Worm (Caenorhabditis elegans) whole organism, L1 larva: ENCODE data around the gene sphr-1.

Experiments
- C16A3.4 ChIP-seq: fragments of 150-350 bp; optimal IDR thresholded peaks from 2 replicates; lab custom pipeline; 2014; ENCODE audit warnings: missing biosample characterization, missing genetic modification characterization
- alr-1 ChIP-seq: fragments of 200-800 bp; sonication (Bioruptor generic); optimal IDR thresholded peaks from 2 replicates; lab custom pipeline; 2018; ENCODE audit warnings: borderline replicate concordance, mild to moderate bottlenecking, missing genetic modification characterization, missing compliant biosample characterization
- aly-2 ChIP-seq: fragments of 150-350 bp; optimal IDR thresholded peaks from 2 replicates; lab custom pipeline; 2014; ENCODE audit warnings: missing biosample characterization, missing genetic modification characterization
- ceh-82 ChIP-seq, 3 experiments: fragments of 150-350 bp in 1 of 3; sonication (generic microtip) in 2 of 3; optimal IDR thresholded peaks; 2 replicates each; lab custom pipeline; 2014 to 2017; ENCODE audit warnings: missing biosample characterization in 3 of 3, missing genetic modification characterization in 3 of 3
- ceh-90 ChIP-seq: sonication (generic microtip); optimal IDR thresholded peaks from 2 replicates; lab custom pipeline; 2016; ENCODE audit warnings: missing genetic modification characterization, missing compliant biosample characterization
- ces-1 ChIP-seq: fragments of 150-350 bp; optimal IDR thresholded peaks from 2 replicates; lab custom pipeline; 2014; ENCODE audit warnings: missing biosample characterization, missing genetic modification reagents, missing genetic modification characterization
- dpl-1 ChIP-seq, 3 experiments: fragments of 150-350 bp in 2 of 3; sonication (generic microtip) in 1 of 3; optimal IDR thresholded peaks; 2 replicates each; lab custom pipeline; 2014 to 2017; ENCODE audit warnings: missing biosample characterization in 3 of 3, missing genetic modification characterization in 3 of 3, missing genetic modification reagents in 3 of 3
- egl-27 ChIP-seq, 2 experiments: fragments of 150-350 bp in 1 of 2; sonication (generic microtip); optimal IDR thresholded peaks; 3 replicates each; lab custom pipeline; 2017 to 2018; ENCODE audit warnings: missing biosample characterization in 2 of 2, missing genetic modification characterization in 2 of 2, missing genetic modification reagents in 2 of 2
- elt-3 ChIP-seq, 6 experiments: fragments of 150-350 bp in 1 of 6; sonication (generic microtip); optimal IDR thresholded peaks; 2 replicates each; lab custom pipeline; 2017 to 2018; ENCODE audit warnings: missing biosample characterization in 6 of 6, missing genetic modification characterization in 6 of 6, inconsistent platforms in 1 of 6
- fkh-4 ChIP-seq: sonication (generic microtip); optimal IDR thresholded peaks from 2 replicates; lab custom pipeline; 2016; ENCODE audit warnings: missing compliant biosample characterization, missing genetic modification characterization, borderline replicate concordance
- fkh-8 ChIP-seq: sonication (generic microtip); optimal IDR thresholded peaks from 2 replicates; lab custom pipeline; 2016; ENCODE audit warnings: mild to moderate bottlenecking, missing genetic modification characterization, missing compliant biosample characterization
- fos-1 ChIP-seq: fragments of 150-350 bp; optimal IDR thresholded peaks from 2 replicates; lab custom pipeline; 2014; ENCODE audit warnings: missing biosample characterization, missing genetic modification characterization
- grh-1 ChIP-seq: fragments of 200-800 bp; sonication (Bioruptor generic); IDR thresholded peaks from 2 replicates; pipeline ENCODE4 v1.3.6; 2022; ENCODE audit warnings: missing genetic modification reagents, missing genetic modification characterization, missing compliant biosample characterization
- isw-1 ChIP-seq: fragments of 200-800 bp; sonication (Bioruptor generic); IDR thresholded peaks from 2 replicates; pipeline ENCODE4 v1.3.6; 2022; ENCODE audit warnings: missing genetic modification characterization, missing compliant biosample characterization
- lin-14 ChIP-seq: fragments of 200-800 bp; sonication (Bioruptor generic); optimal IDR thresholded peaks from 2 replicates; lab custom pipeline; 2018; ENCODE audit warnings: mild to moderate bottlenecking, missing genetic modification characterization, moderate library complexity, missing compliant biosample characterization
- lin-35 ChIP-seq, 2 experiments: fragments of 150-350 bp; optimal IDR thresholded peaks; 2 replicates each; lab custom pipeline; 2014; ENCODE audit warnings: missing biosample characterization in 2 of 2, missing genetic modification characterization in 2 of 2, missing genetic modification reagents in 2 of 2
- mab-9 ChIP-seq: fragments of 200-800 bp; sonication (Bioruptor generic); IDR thresholded peaks from 2 replicates; pipeline ENCODE4 v1.3.6; 2022; ENCODE audit warnings: missing genetic modification reagents, missing genetic modification characterization, missing compliant biosample characterization
- mef-2 ChIP-seq: fragments of 150-350 bp; optimal IDR thresholded peaks from 2 replicates; lab custom pipeline; 2014; ENCODE audit warnings: missing biosample characterization, missing genetic modification characterization
- nhr-19 ChIP-seq: fragments of 200-800 bp; sonication (Bioruptor generic); conservative IDR thresholded peaks from 2 replicates; pipeline ENCODE4 v1.3.6; 2022; ENCODE audit warnings: missing genetic modification characterization, missing compliant biosample characterization
- nhr-20 ChIP-seq: sonication (generic microtip); optimal IDR thresholded peaks from 2 replicates; lab custom pipeline; 2016; ENCODE audit warnings: mild to moderate bottlenecking, missing genetic modification characterization, missing compliant biosample characterization
- nhr-47 ChIP-seq: sonication (generic microtip); optimal IDR thresholded peaks from 2 replicates; lab custom pipeline; 2016; ENCODE audit warnings: mild to moderate bottlenecking, missing genetic modification characterization, moderate library complexity, missing compliant biosample characterization
- nhr-71 ChIP-seq: sonication (generic microtip); optimal IDR thresholded peaks from 2 replicates; lab custom pipeline; 2016; ENCODE audit warnings: mild to moderate bottlenecking, missing genetic modification characterization, moderate library complexity, missing compliant biosample characterization
- nhr-76 ChIP-seq: sonication (generic microtip); optimal IDR thresholded peaks from 2 replicates; lab custom pipeline; 2017; ENCODE audit warnings: missing biosample characterization, missing genetic modification characterization
- nhr-85 ChIP-seq: sonication (generic microtip); peaks from one replicate; lab custom pipeline; 2016; ENCODE audit warnings: missing genetic modification characterization, inconsistent platforms, missing compliant biosample characterization
- nhr-90 ChIP-seq: sonication (generic microtip); optimal IDR thresholded peaks from 2 replicates; lab custom pipeline; 2016; ENCODE audit warnings: mild to moderate bottlenecking, missing genetic modification characterization, missing compliant biosample characterization; ENCODE audit not compliant: poor library complexity
- snu-23 ChIP-seq: sonication (generic microtip); optimal IDR thresholded peaks from 2 replicates; lab custom pipeline; 2016; ENCODE audit warnings: missing genetic modification characterization, missing compliant biosample characterization
- sox-4 ChIP-seq: sonication (generic microtip); optimal IDR thresholded peaks from 2 replicates; lab custom pipeline; 2016; ENCODE audit warnings: missing genetic modification characterization, missing compliant biosample characterization
- sptf-1 ChIP-seq: fragments of 150-350 bp; optimal IDR thresholded peaks from 2 replicates; lab custom pipeline; 2014; ENCODE audit warnings: missing biosample characterization, missing genetic modification characterization
- swsn-7 ChIP-seq: sonication (generic microtip); optimal IDR thresholded peaks from 2 replicates; lab custom pipeline; 2016; ENCODE audit warnings: missing genetic modification characterization, missing compliant biosample characterization
- tbx-2 ChIP-seq: sonication (generic microtip); optimal IDR thresholded peaks from 2 replicates; lab custom pipeline; 2016; ENCODE audit warnings: missing genetic modification characterization, missing compliant biosample characterization
- unc-30 ChIP-seq: sonication (generic microtip); optimal IDR thresholded peaks from 2 replicates; lab custom pipeline; 2017; ENCODE audit warnings: missing biosample characterization, missing genetic modification characterization
- unc-98 ChIP-seq: fragments of 200-800 bp; sonication (Bioruptor generic); IDR thresholded peaks from 2 replicates; pipeline ENCODE4 v1.3.6; 2022; ENCODE audit warnings: missing genetic modification characterization, missing compliant biosample characterization
- vab-15 ChIP-seq: sonication (generic microtip); optimal IDR thresholded peaks from 2 replicates; lab custom pipeline; 2017; ENCODE audit warnings: missing genotype, mild to moderate bottlenecking, missing genetic modification characterization, missing compliant biosample characterization
- ztf-11 ChIP-seq, 2 experiments: sonication (generic microtip); optimal IDR thresholded peaks; 2 replicates each; lab custom pipeline; 2016 to 2017; ENCODE audit warnings: missing genetic modification characterization in 2 of 2, missing biosample characterization in 1 of 2, missing compliant biosample characterization in 1 of 2

Gene sphr-1

ce11 chrV:9152339-9152738 is 39.1 kb upstream of the sphr-1 start:
- TF ChIP-seq nhr-71 (peak; percentile 7), snu-23 (GFP tag; lab: Kevin White, UChicago) (peak; percentile 4), tbx-2 (no peak), nhr-85 (tag; lab: Kevin White, UChicago) (peak; percentile 78), grh-1 (no peak), nhr-20 (tag; lab: Kevin White, UChicago) (peak; percentile 7), nhr-90 (tag; lab: Kevin White, UChicago) (no peak)

ce11 chrV:9154772-9155171 is 36.6 kb upstream of the sphr-1 start, which contains the start of gene B0222.5:
TSS of gene B0222.5 (minus strand) at chrV:9154872.
- TF ChIP-seq swsn-7 (tag; lab: Kevin White, UChicago) (no peak), ces-1 (GFP tag; lab: Kevin White, UChicago) (no peak), mab-9 (GFP tag; lab: Robert Waterston, UW) (no peak), fkh-8 (tag; lab: Kevin White, UChicago) (no peak), egl-27 (tag; optimal IDR thresholded peaks at IDR 0.05; lab: Kevin White, UChicago) (no peak), unc-98 (GFP tag; lab: Robert Waterston, UW) (no peak), lin-35 (GFP tag; optimal IDR thresholded peaks at IDR 0.05; lab: Kevin White, UChicago) (no peak)

ce11 chrV:9155616-9156015 is 35.8 kb upstream of the sphr-1 start:
- TF ChIP-seq swsn-7 (tag; lab: Kevin White, UChicago) (no peak), C16A3.4 (tag; lab: Kevin White, UChicago) (no peak), lin-14 (GFP tag; lab: Kevin White, UChicago) (no peak), isw-1 (GFP tag; lab: Robert Waterston, UW) (no peak), fkh-4 (tag; lab: Kevin White, UChicago) (no peak), vab-15 (no peak), dpl-1 (GFP tag; optimal IDR thresholded peaks at IDR 0.05; lab: Kevin White, UChicago) (no peak), nhr-76 (tag; lab: Kevin White, UChicago) (no peak), mef-2 (no peak), ceh-90 (no peak), sptf-1 (tag; lab: Kevin White, UChicago) (no peak), elt-3 (tag; optimal IDR thresholded peaks at IDR 0.05; lab: Kevin White, UChicago) (no peak), ceh-82 (tag; optimal IDR thresholded peaks at IDR 0.05; lab: Kevin White, UChicago) (no peak), nhr-19 (GFP tag; lab: Robert Waterston, UW) (no peak), snu-23 (GFP tag; lab: Kevin White, UChicago) (no peak), unc-30 (tag; lab: Kevin White, UChicago) (no peak), egl-27 (tag; optimal IDR thresholded peaks at IDR 0.05; lab: Kevin White, UChicago) (no peak), alr-1 (tag; lab: Kevin White, UChicago) (no peak)

ce11 chrV:9156679-9157078 is 34.7 kb upstream of the sphr-1 start, which contains the start of gene B0222.15:
TSS of gene B0222.15 (minus strand) at chrV:9156779.
- TF ChIP-seq nhr-19 (GFP tag; lab: Robert Waterston, UW) (no peak), sox-4 (no peak), aly-2 (tag; lab: Kevin White, UChicago) (no peak), fos-1 (tag; lab: Kevin White, UChicago) (no peak), nhr-85 (tag; lab: Kevin White, UChicago) (no peak), isw-1 (GFP tag; lab: Robert Waterston, UW) (no peak), nhr-47 (tag; lab: Kevin White, UChicago) (no peak), unc-98 (GFP tag; lab: Robert Waterston, UW) (no peak), ztf-11 (tag; optimal IDR thresholded peaks at IDR 0.05; lab: Kevin White, UChicago) (no peak), nhr-20 (tag; lab: Kevin White, UChicago) (no peak)
